Fruit fly (Drosophila melanogaster): Measurements from ENCODE around the gene tara.

tara gene

dm6 chr3R:16241102-16241779 lies 15.8 kb downstream of the tara start (continued):
- peak; percentile 66 for TF ChIP-seq CG9817 (tag; optimal IDR thresholded peaks at IDR 0.05)
- no peak for TF ChIP-seq dysf (GFP tag; IDR thresholded peaks at IDR 0.05)
- no peak for TF ChIP-seq ato (GFP tag; IDR thresholded peaks at IDR 0.05; ENCODE audit: partially characterized antibody)
- TF ChIP-seq dmrt11E (tag; optimal IDR thresholded peaks at IDR 0.05), result no peak
- TF ChIP-seq ac (GFP tag; optimal IDR thresholded peaks at IDR 0.05), result no peak
- TF ChIP-seq CG12744 (GFP tag; optimal IDR thresholded peaks at IDR 0.05), result no peak
- peak; percentile 17 for TF ChIP-seq CG1233 (GFP tag; optimal IDR thresholded peaks at IDR 0.05)
- no peak for TF ChIP-seq CG3726 (GFP tag; IDR thresholded peaks at IDR 0.05)
- TF ChIP-seq CG4707 (GFP tag; optimal IDR thresholded peaks at IDR 0.05), result peak; percentile 6
- TF ChIP-seq shn (GFP tag; optimal IDR thresholded peaks at IDR 0.05), result no peak
- no peak for TF ChIP-seq sob (GFP tag; IDR thresholded peaks at IDR 0.05)
- peak; percentile 24 for TF ChIP-seq nmo (GFP tag; optimal IDR thresholded peaks at IDR 0.05)
- no peak for TF ChIP-seq Sry-β (GFP tag; optimal IDR thresholded peaks at IDR 0.05)
- TF ChIP-seq CG14965 (GFP tag; optimal IDR thresholded peaks at IDR 0.05; ENCODE audit: borderline replicate concordance), result no peak
- TF ChIP-seq CG1529 (GFP tag; optimal IDR thresholded peaks at IDR 0.05), result no peak
- TF ChIP-seq Med (GFP tag), result peak; percentile 90
- no peak for TF ChIP-seq dan (GFP tag; IDR thresholded peaks at IDR 0.05)
- peak; percentile 29 for TF ChIP-seq gsb-n (tag; optimal IDR thresholded peaks at IDR 0.05)
- no peak for TF ChIP-seq Hr51 (GFP tag; optimal IDR thresholded peaks at IDR 0.05)
- no peak for TF ChIP-seq CG8944 (GFP tag; optimal IDR thresholded peaks at IDR 0.05)
- no peak for TF ChIP-seq CkIIα-i1 (GFP tag; IDR thresholded peaks at IDR 0.05)
- TF ChIP-seq Nf-YA (GFP tag; IDR thresholded peaks at IDR 0.05), result no peak
- TF ChIP-seq GATAe (GFP tag; conservative IDR thresholded peaks at IDR 0.05), result no peak
- TF ChIP-seq hb (GFP tag; IDR thresholded peaks at IDR 0.05; ENCODE audit: partially characterized antibody), result no peak
- peak; percentile 44 for TF ChIP-seq CG12299 (tag; optimal IDR thresholded peaks at IDR 0.05)
- peak; percentile 96 for TF ChIP-seq abd-A (tag; optimal IDR thresholded peaks at IDR 0.05)
- no peak for TF ChIP-seq CG12391 (tag; optimal IDR thresholded peaks at IDR 0.05)
- no peak for TF ChIP-seq Tbp (GFP tag; optimal IDR thresholded peaks at IDR 0.05)
- no peak for TF ChIP-seq jumu (GFP tag; optimal IDR thresholded peaks at IDR 0.05)
- no peak for TF ChIP-seq Adf1 (GFP tag; IDR thresholded peaks at IDR 0.05)
- no peak for TF ChIP-seq CG16863 (GFP tag; optimal IDR thresholded peaks at IDR 0.05)
- no peak for TF ChIP-seq CG12219 (GFP tag; optimal IDR thresholded peaks at IDR 0.05)
- peak; percentile 31 for TF ChIP-seq her (GFP tag; optimal IDR thresholded peaks at IDR 0.05)
- peak; percentile 94 for TF ChIP-seq Jarid2 (GFP tag; optimal IDR thresholded peaks at IDR 0.05)
- TF ChIP-seq Atf3 (GFP tag; optimal IDR thresholded peaks at IDR 0.05), result no peak
- no peak for TF ChIP-seq peb (GFP tag; IDR thresholded peaks at IDR 0.05)
- TF ChIP-seq CG2875 (GFP tag; optimal IDR thresholded peaks at IDR 0.05), result no peak
- TF ChIP-seq ERR (GFP tag; optimal IDR thresholded peaks at IDR 0.05), result peak; percentile 64
- no peak for TF ChIP-seq CG13287 (GFP tag; IDR thresholded peaks at IDR 0.05; ENCODE audit: partially characterized antibody)
- TF ChIP-seq rib (GFP tag; IDR thresholded peaks at IDR 0.05), result no peak
- no peak for TF ChIP-seq HLH54F (GFP tag; optimal IDR thresholded peaks at IDR 0.05)
- no peak for TF ChIP-seq stc (GFP tag; IDR thresholded peaks at IDR 0.05)
- no peak for TF ChIP-seq CG10431 (GFP tag; optimal IDR thresholded peaks at IDR 0.05)
- no peak for TF ChIP-seq Doc3 (GFP tag; IDR thresholded peaks at IDR 0.05; ENCODE audit: partially characterized antibody)
- 0 out of 3 replicates have a peak, but pooled peaks have one; percentile 16 for TF ChIP-seq CG7357 (GFP tag; IDR thresholded peaks at IDR 0.05)
- peak; percentile 42 for TF ChIP-seq CG15514 (GFP tag; optimal IDR thresholded peaks at IDR 0.05)
- TF ChIP-seq Dek (tag; optimal IDR thresholded peaks at IDR 0.05), result peak; percentile 4
- peak; percentile 16 for TF ChIP-seq lilli (GFP tag; optimal IDR thresholded peaks at IDR 0.05)
- TF ChIP-seq CG17385 (GFP tag; optimal IDR thresholded peaks at IDR 0.05), result peak; percentile 39
- no peak for TF ChIP-seq CG1792 (GFP tag; optimal IDR thresholded peaks at IDR 0.05)
